Worm (Caenorhabditis elegans): Measurements from ENCODE around the gene C47D12.5.

C47D12.5 gene

DNA sequence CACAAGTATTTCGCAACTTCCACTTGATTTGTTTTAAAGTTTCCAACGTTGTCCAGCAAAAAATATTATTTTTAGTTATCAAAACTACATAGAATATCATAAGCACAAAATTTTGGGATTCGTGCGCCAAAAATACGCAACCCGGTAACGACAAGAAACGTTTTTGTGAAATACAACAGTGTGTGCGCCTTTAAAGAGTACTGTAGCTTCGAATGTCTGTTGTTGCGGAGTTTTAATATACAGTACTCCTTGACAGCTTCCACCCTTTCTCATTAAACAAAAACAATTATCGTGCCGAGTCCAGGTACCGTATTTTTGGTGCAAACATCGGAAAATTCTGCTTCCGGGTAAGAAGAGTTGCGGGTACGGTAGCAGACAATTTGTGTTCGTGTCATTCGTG, 4.9 kb downstream of the C47D12.5 start:
- TF ChIP-seq mep-1 (tag; optimal IDR thresholded peaks at IDR 0.05) (no peak), blmp-1 (tag; optimal IDR thresholded peaks at IDR 0.05) (no peak), ham-2 (GFP tag; optimal IDR thresholded peaks at IDR 0.05) (no peak), nhr-12 (tag; optimal IDR thresholded peaks at IDR 0.05) (no peak), zip-8 (tag; optimal IDR thresholded peaks at IDR 0.05) (no peak), elt-1 (tag; optimal IDR thresholded peaks at IDR 0.05; ENCODE audit: borderline replicate concordance, insufficient read depth) (no peak), lin-13 (tag; optimal IDR thresholded peaks at IDR 0.05) (no peak), ceh-43 (GFP tag; optimal IDR thresholded peaks at IDR 0.05) (no peak), sptf-1 (tag; optimal IDR thresholded peaks at IDR 0.05) (no peak), bed-3 (GFP tag; optimal IDR thresholded peaks at IDR 0.05) (no peak), flh-1 (GFP tag; optimal IDR thresholded peaks at IDR 0.05) (no peak), unc-39 (tag; optimal IDR thresholded peaks at IDR 0.05) (no peak), nhr-237 (tag; optimal IDR thresholded peaks at IDR 0.05) (no peak), ceh-39 (tag; optimal IDR thresholded peaks at IDR 0.05) (no peak), hlh-1 (tag; optimal IDR thresholded peaks at IDR 0.05) (no peak), unc-120 (tag; optimal IDR thresholded peaks at IDR 0.05; ENCODE audit: poor library complexity, severe bottlenecking) (no peak), lsy-2 (tag; optimal IDR thresholded peaks at IDR 0.05) (no peak), drap-1 (GFP tag; optimal IDR thresholded peaks at IDR 0.05) (no peak), ceh-83 (GFP tag; optimal IDR thresholded peaks at IDR 0.05) (no peak), mls-2 (tag; optimal IDR thresholded peaks at IDR 0.05) (no peak)

DNA sequence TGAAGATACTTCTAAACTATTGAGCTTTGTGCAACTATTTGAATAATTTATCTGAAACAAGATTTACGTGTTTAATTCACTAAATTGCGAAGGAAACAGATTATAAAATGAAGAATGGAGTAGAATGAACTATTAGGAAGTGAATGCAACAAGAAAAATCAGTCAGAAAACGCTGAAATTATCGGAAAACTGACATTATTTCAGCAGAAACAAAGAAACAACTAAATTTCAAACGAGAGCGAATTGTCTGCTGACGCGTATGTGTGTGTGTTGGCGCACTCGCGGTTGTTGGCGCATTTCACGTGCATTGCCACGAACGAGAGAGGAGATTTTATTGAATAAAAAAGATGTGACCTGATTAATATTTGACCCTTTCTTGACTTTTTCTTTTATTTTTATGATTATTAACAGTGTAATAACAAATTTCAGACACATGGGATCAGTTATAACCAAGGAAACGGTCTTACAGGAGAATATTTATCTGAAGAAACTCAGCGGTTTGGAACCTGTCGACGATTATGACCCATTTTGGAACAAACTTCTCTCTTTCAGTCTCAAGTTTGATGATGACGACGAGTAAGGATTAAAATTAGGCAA, 9.1 kb downstream of the C47D12.5 start, which contains the start of the genes trr-1 and C47D12.2:
Gene trr-1 (minus strand): TSS at position 51 of the 597 bp plus-strand sequence.
Gene C47D12.2 (plus strand): TSS at position 430 of the 597 bp plus-strand sequence.
- TF ChIP-seq ceh-39 (tag; optimal IDR thresholded peaks at IDR 0.05) = no peak
- no peak for TF ChIP-seq unc-62 (GFP tag; optimal IDR thresholded peaks at IDR 0.05)
- TF ChIP-seq pha-4 (tag; optimal IDR thresholded peaks at IDR 0.05) = peak; percentile 49
- TF ChIP-seq blmp-1 (tag; optimal IDR thresholded peaks at IDR 0.05) = no peak
- no peak for TF ChIP-seq ces-1 (GFP tag; optimal IDR thresholded peaks at IDR 0.05)
- no peak for TF ChIP-seq mep-1 (tag; optimal IDR thresholded peaks at IDR 0.05)
- no peak for TF ChIP-seq lsy-2 (tag; optimal IDR thresholded peaks at IDR 0.05)
- TF ChIP-seq nhr-12 (tag; optimal IDR thresholded peaks at IDR 0.05) = no peak
- TF ChIP-seq hlh-1 (tag; optimal IDR thresholded peaks at IDR 0.05) = no peak
- TF ChIP-seq nhr-237 (tag; optimal IDR thresholded peaks at IDR 0.05) = no peak
- TF ChIP-seq ztf-11 (tag; optimal IDR thresholded peaks at IDR 0.05) = no peak
- no peak for TF ChIP-seq bed-3 (GFP tag; optimal IDR thresholded peaks at IDR 0.05)
- no peak for TF ChIP-seq mls-2 (tag; optimal IDR thresholded peaks at IDR 0.05)
- peak; percentile 72 for TF ChIP-seq lin-13 (tag; optimal IDR thresholded peaks at IDR 0.05)

- TF ChIP-seq cnd-1 (tag; optimal IDR thresholded peaks at IDR 0.05) (no peak), ztf-11 (tag; optimal IDR thresholded peaks at IDR 0.05) (no peak), unc-62 (GFP tag; optimal IDR thresholded peaks at IDR 0.05) (no peak), flh-1 (GFP tag; optimal IDR thresholded peaks at IDR 0.05) (no peak), drap-1 (GFP tag; optimal IDR thresholded peaks at IDR 0.05) (no peak), tbx-8 (GFP tag; optimal IDR thresholded peaks at IDR 0.05) (no peak), snpc-4 (tag; optimal IDR thresholded peaks at IDR 0.05) (no peak), nhr-237 (tag; optimal IDR thresholded peaks at IDR 0.05) (no peak), sem-2 (GFP tag; optimal IDR thresholded peaks at IDR 0.05) (no peak), ceh-83 (GFP tag; optimal IDR thresholded peaks at IDR 0.05) (no peak)
Measured at ce11 chrII:11658854-11659253, 26.2 kb downstream of the C47D12.5 start.

- TF ChIP-seq flh-1 (GFP tag; optimal IDR thresholded peaks at IDR 0.05) (no peak), lin-32 (GFP tag; optimal IDR thresholded peaks at IDR 0.05) (no peak), nhr-28 (tag; optimal IDR thresholded peaks at IDR 0.05) (no peak), lsy-2 (tag; optimal IDR thresholded peaks at IDR 0.05) (no peak), snpc-4 (tag; optimal IDR thresholded peaks at IDR 0.05) (no peak)
Measured at ce11 chrII:11657079-11657478, 28.0 kb downstream of the C47D12.5 start, which contains the start of gene nep-1. TSS of gene nep-1 (minus strand) at chrII:11657179.

DNA sequence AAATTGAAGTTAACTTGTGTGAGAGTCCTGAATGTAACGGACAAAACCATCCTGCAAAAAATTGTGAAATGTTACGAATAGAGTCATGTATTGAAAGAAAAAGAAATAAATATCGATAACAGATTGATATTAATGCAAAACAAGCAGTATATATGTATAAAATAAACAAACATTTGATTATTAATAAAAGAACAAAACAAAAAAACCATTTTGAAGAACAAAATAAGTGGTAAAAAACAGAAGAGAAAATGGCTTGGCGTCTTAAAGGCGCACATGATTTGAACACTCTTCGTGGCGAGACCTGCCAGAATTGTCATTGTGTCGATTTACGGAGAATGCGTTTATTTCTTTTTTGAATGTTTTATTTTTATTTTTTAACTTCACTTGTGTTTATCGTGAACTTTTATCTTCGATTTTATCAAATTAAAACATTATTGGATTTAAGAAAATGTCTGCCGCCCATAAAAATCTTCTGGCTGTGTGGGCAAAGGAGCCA, 32.4 kb downstream of the C47D12.5 start, which contains the start of the genes rad-23 and rpn-12:
Gene rad-23 (minus strand): TSS at position 51 of the 496 bp plus-strand sequence.
Gene rpn-12 (plus strand): TSS at position 446 of the 496 bp plus-strand sequence.
- TF ChIP-seq lsy-2 (tag; optimal IDR thresholded peaks at IDR 0.05) (peak; percentile 73), nhr-2 (tag; optimal IDR thresholded peaks at IDR 0.05) (no peak), ceh-39 (tag; optimal IDR thresholded peaks at IDR 0.05) (peak; percentile 33), nhr-237 (tag; optimal IDR thresholded peaks at IDR 0.05) (peak; percentile 4), mep-1 (tag; optimal IDR thresholded peaks at IDR 0.05) (peak; percentile 90)
